Worm (Caenorhabditis elegans) whole organism, early embryonic: ENCODE data around the gene srh-286.

ENCODE experiments used
- B0310.2 ChIP-seq: sonication (generic microtip); optimal IDR thresholded peaks from 2 replicates; lab custom pipeline; 2016; ENCODE audit warnings: mild to moderate bottlenecking, missing genetic modification characterization, missing compliant biosample characterization
- ama-1 ChIP-seq: fragments of 150-350 bp; optimal IDR thresholded peaks from 2 replicates; lab custom pipeline; 2014
- ceh-36 ChIP-seq: sonication (generic microtip); optimal IDR thresholded peaks from 2 replicates; lab custom pipeline; 2016; ENCODE audit warnings: missing genetic modification characterization, inconsistent platforms, missing compliant biosample characterization
- flt-1 ChIP-seq: fragments of 200-800 bp; sonication (Bioruptor generic); IDR thresholded peaks from 2 replicates; pipeline ENCODE4 v1.3.6; 2022; ENCODE audit warnings: missing genetic modification characterization, missing compliant biosample characterization
- hmbx-1 ChIP-seq: sonication (generic microtip); optimal IDR thresholded peaks from 2 replicates; lab custom pipeline; 2016; ENCODE audit warnings: mild to moderate bottlenecking, missing genetic modification characterization, missing compliant biosample characterization
- hnd-1 ChIP-seq: sonication (generic microtip); optimal IDR thresholded peaks from 2 replicates; lab custom pipeline; 2016; ENCODE audit warnings: missing genetic modification characterization, missing compliant biosample characterization
- pes-1 ChIP-seq: fragments of 200-800 bp; sonication (Bioruptor generic); IDR thresholded peaks from 2 replicates; pipeline ENCODE4 v1.3.6; 2022; ENCODE audit warnings: missing genetic modification reagents, missing genetic modification characterization, missing compliant biosample characterization
- scrt-1 ChIP-seq: fragments of 200-800 bp; sonication (Bioruptor generic); IDR thresholded peaks from 2 replicates; pipeline ENCODE4 v1.3.6; 2022; ENCODE audit warnings: missing genetic modification characterization, missing compliant biosample characterization
- tbx-11 ChIP-seq: fragments of 200-800 bp; sonication (Bioruptor generic); IDR thresholded peaks from 2 replicates; pipeline ENCODE4 v1.3.6; 2022; ENCODE audit warnings: missing genetic modification characterization, missing compliant biosample characterization

DNA sequence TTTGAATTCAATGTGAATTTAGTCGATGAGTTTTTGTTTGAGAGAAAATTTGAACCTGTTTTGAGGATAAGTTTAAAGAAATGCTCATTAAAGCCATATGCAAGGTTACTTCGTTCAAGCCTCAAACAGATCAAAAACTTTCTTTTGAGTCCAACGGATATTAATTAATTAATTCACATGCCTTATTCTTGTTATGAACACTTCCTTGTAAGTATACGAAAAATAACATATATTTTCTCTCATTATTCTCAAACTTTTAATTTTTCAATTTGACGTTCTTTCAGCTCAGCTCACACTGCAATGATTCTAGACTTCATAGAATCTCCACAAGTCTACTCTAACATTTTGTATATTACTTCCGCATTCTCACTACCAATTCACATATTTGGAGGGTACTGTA lies 15.7 kb downstream of the srh-286 start, which contains the start of gene srh-304:
- TF ChIP-seq flt-1 (GFP tag; lab: Robert Waterston, UW) (no peak), ama-1 (lab: Kevin White, UChicago) (no peak), pes-1 (no peak), ceh-36 (no peak), hnd-1 (tag; lab: Kevin White, UChicago) (no peak), B0310.2 (tag; lab: Kevin White, UChicago) (no peak), tbx-11 (no peak), hmbx-1 (tag; lab: Kevin White, UChicago) (no peak), scrt-1 (no peak)
